Worm (Caenorhabditis elegans) whole organism, mixed stage, embryonic: ENCODE results near the gene M03A1.8.

Experiments used
- mep-1 ChIP-seq: fragments of 150-350 bp; optimal IDR thresholded peaks from 2 replicates; lab custom pipeline; 2017; ENCODE audit warnings: missing biosample characterization, missing genetic modification reagents, missing genetic modification characterization, inconsistent platforms
- unc-39 ChIP-seq: fragments of 150-350 bp; optimal IDR thresholded peaks from 2 replicates; lab custom pipeline; 2014; ENCODE audit warnings: missing biosample characterization, missing genetic modification characterization

DNA sequence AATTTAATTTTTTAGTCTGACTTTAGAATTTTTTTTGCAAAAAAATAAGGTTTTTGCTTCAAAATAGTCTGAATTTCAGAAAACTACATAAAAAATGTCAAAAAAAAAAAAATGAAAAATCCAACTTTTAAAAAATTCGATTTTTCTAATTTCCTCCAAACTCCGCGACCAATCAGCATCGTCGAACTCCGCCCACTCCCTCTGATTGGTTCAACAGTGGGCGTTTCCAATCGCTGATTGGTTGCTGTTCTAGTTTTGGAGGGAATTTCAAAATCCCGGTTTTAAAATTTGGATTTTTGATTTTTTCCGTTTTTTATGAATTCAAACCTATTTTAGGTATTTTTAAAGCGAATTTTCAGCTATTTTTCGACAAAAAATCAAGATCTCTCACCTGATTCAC lies 40.7 kb downstream of the M03A1.8 start:
- TF ChIP-seq unc-39 (tag; lab: Kevin White, UChicago): no peak
- TF ChIP-seq mep-1 (tag; lab: Kevin White, UChicago): no peak
